Worm (Caenorhabditis elegans): ENCODE results near the gene K01A6.8.

- TF ChIP-seq lsy-2 (tag; optimal IDR thresholded peaks at IDR 0.05) (no peak), blmp-1 (tag; optimal IDR thresholded peaks at IDR 0.05; ENCODE audit: insufficient read depth) (no peak), nhr-10 (tag; optimal IDR thresholded peaks at IDR 0.05) (no peak), egl-27 (tag; optimal IDR thresholded peaks at IDR 0.05) (no peak), unc-39 (tag; optimal IDR thresholded peaks at IDR 0.05) (no peak), nhr-77 (tag; optimal IDR thresholded peaks at IDR 0.05) (no peak)
These were observed 46.2 kb downstream of the K01A6.8 start, which contains the start of gene let-60 for ce11 chrIV:11690988-11691387.

Data from whole organism, L2 larva.